Fruit fly (Drosophila melanogaster): Measurements from ENCODE around the gene GluProRS.

The GluProRS gene

dm6 chr3R:23910260-23910887 is 47.8 kb downstream of the GluProRS start:
- TF ChIP-seq CG8301 (tag; optimal IDR thresholded peaks at IDR 0.05) (peak; percentile 11), CG32121 (GFP tag; IDR thresholded peaks at IDR 0.05) (no peak), CG12605 (GFP tag; IDR thresholded peaks at IDR 0.05) (no peak), CG4496 (GFP tag; IDR thresholded peaks at IDR 0.05) (peak; percentile 51; the same call in 2 of the 3 replicates), CG10348 (GFP tag; IDR thresholded peaks at IDR 0.05) (no peak), CG9948 (tag; optimal IDR thresholded peaks at IDR 0.05) (no peak), EcR (GFP tag; optimal IDR thresholded peaks at IDR 0.05) (no peak), CG34367 (tag; optimal IDR thresholded peaks at IDR 0.05) (no peak), Snoo (tag; optimal IDR thresholded peaks at IDR 0.05) (no peak), CG14655 (GFP tag; optimal IDR thresholded peaks at IDR 0.05) (peak; percentile 27), Pif1A (GFP tag; optimal IDR thresholded peaks at IDR 0.05) (peak; percentile 11), CG17806 (tag; optimal IDR thresholded peaks at IDR 0.05) (no peak), Ets98B (GFP tag; IDR thresholded peaks at IDR 0.05) (peak; percentile 58), CG8159 (tag; optimal IDR thresholded peaks at IDR 0.05) (no peak), rn (GFP tag; IDR thresholded peaks at IDR 0.05) (no peak), CG15710 (tag; optimal IDR thresholded peaks at IDR 0.05) (no peak)

- TF ChIP-seq CG14655 (GFP tag; optimal IDR thresholded peaks at IDR 0.05) = no peak
- peak; percentile 68 for TF ChIP-seq CG13204 (GFP tag; optimal IDR thresholded peaks at IDR 0.05)
- TF ChIP-seq CG34367 (tag; optimal IDR thresholded peaks at IDR 0.05) = peak; percentile 67
- peak; percentile 86 for TF ChIP-seq CG8159 (tag; optimal IDR thresholded peaks at IDR 0.05)
- peak; percentile 63 for TF ChIP-seq Pif1B (GFP tag; optimal IDR thresholded peaks at IDR 0.05)
- TF ChIP-seq CG9948 (tag; optimal IDR thresholded peaks at IDR 0.05) = peak; percentile 69
- no peak for TF ChIP-seq D1 (tag; optimal IDR thresholded peaks at IDR 0.05)
- peak; percentile 82 for TF ChIP-seq Pif1A (GFP tag; optimal IDR thresholded peaks at IDR 0.05)
- peak; percentile 78 for TF ChIP-seq EcR (GFP tag; optimal IDR thresholded peaks at IDR 0.05)
- peak; percentile 76 for TF ChIP-seq Snoo (tag; optimal IDR thresholded peaks at IDR 0.05)
- TF ChIP-seq CG15710 (tag; optimal IDR thresholded peaks at IDR 0.05) = peak; percentile 86
- no peak for TF ChIP-seq CG10348 (GFP tag; IDR thresholded peaks at IDR 0.05)
- peak; percentile 32 for TF ChIP-seq gl (tag; optimal IDR thresholded peaks at IDR 0.05)
- TF ChIP-seq CG17806 (tag; optimal IDR thresholded peaks at IDR 0.05) = peak; percentile 74
These were observed 48.8 kb downstream of the GluProRS start for dm6 chr3R:23909347-23909862.

- TF ChIP-seq CG15710 (tag; optimal IDR thresholded peaks at IDR 0.05) (no peak), CG8159 (tag; optimal IDR thresholded peaks at IDR 0.05) (peak; percentile 70)
These were observed 54.8 kb downstream of the GluProRS start for dm6 chr3R:23903425-23903824.

- TF ChIP-seq Snoo (tag; optimal IDR thresholded peaks at IDR 0.05) (no peak), Ets98B (GFP tag; IDR thresholded peaks at IDR 0.05) (0 out of 2 replicates have a peak, but pooled peaks have one; percentile 9), CG32121 (GFP tag; IDR thresholded peaks at IDR 0.05) (0 out of 2 replicates have a peak, but pooled peaks have one; percentile 12)
These were observed 55.6 kb downstream of the GluProRS start for dm6 chr3R:23902557-23902956.

All from whole organism, pupa.